Worm (Caenorhabditis elegans) whole organism, late embryonic: ENCODE results near the gene F07E5.13.
"Not testable (repeated sequence)": the region's sequence is repeated elsewhere in the genome, so short reads cannot be mapped to it uniquely, and the experiment has no call there.

Experiments used
- C38D4.7 ChIP-seq: fragments of 200-800 bp; sonication (Bioruptor generic); optimal IDR thresholded peaks from 2 replicates; lab custom pipeline; 2018; ENCODE audit warnings: mild to moderate bottlenecking, missing genetic modification characterization, moderate library complexity, missing compliant biosample characterization
- K02D7.2 ChIP-seq: sonication (generic microtip); optimal IDR thresholded peaks from 2 replicates; lab custom pipeline; 2017; ENCODE audit warnings: mild to moderate bottlenecking, missing genetic modification characterization, missing compliant biosample characterization
- K09A11.1 ChIP-seq: sonication (generic microtip); optimal IDR thresholded peaks from 2 replicates; lab custom pipeline; 2017; ENCODE audit warnings: antibody characterized with exemption, mild to moderate bottlenecking, missing genetic modification characterization, missing compliant biosample characterization; ENCODE audit not compliant: insufficient read depth
- T23F11.4 ChIP-seq: fragments of 200-800 bp; sonication (Bioruptor generic); optimal IDR thresholded peaks from 2 replicates; lab custom pipeline; 2018; ENCODE audit warnings: mild to moderate bottlenecking, missing genetic modification characterization, missing compliant biosample characterization
- Y22D7AL.16 ChIP-seq: sonication (generic microtip); optimal IDR thresholded peaks from 2 replicates; lab custom pipeline; 2016; ENCODE audit warnings: missing genetic modification characterization, missing compliant biosample characterization
- ama-1 ChIP-seq: fragments of 150-350 bp; optimal IDR thresholded peaks from 2 replicates; lab custom pipeline; 2014
- ceh-18 ChIP-seq: sonication (generic microtip); optimal IDR thresholded peaks from 2 replicates; lab custom pipeline; 2016; ENCODE audit warnings: missing genetic modification characterization, missing compliant biosample characterization
- ceh-19 ChIP-seq: fragments of 200-800 bp; sonication (Bioruptor generic); optimal IDR thresholded peaks from 2 replicates; lab custom pipeline; 2018; ENCODE audit warnings: mild to moderate bottlenecking, missing genetic modification characterization, missing compliant biosample characterization
- ceh-22 ChIP-seq: sonication (generic microtip); optimal IDR thresholded peaks from 2 replicates; lab custom pipeline; 2017; ENCODE audit warnings: missing biosample characterization, missing genetic modification characterization
- ceh-30 ChIP-seq: fragments of 150-350 bp; optimal IDR thresholded peaks from 2 replicates; lab custom pipeline; 2014; ENCODE audit warnings: missing biosample characterization, missing genetic modification characterization
- ceh-34 ChIP-seq: sonication (generic microtip); optimal IDR thresholded peaks from 2 replicates; lab custom pipeline; 2016; ENCODE audit warnings: mild to moderate bottlenecking, missing genetic modification characterization, missing compliant biosample characterization
- ceh-45 ChIP-seq: fragments of 200-800 bp; sonication (Bioruptor generic); IDR thresholded peaks from 2 replicates; pipeline ENCODE4 v1.3.6; 2022; ENCODE audit warnings: missing genetic modification reagents, missing genetic modification characterization, missing compliant biosample characterization
- dmd-4 ChIP-seq: sonication (generic microtip); optimal IDR thresholded peaks from 2 replicates; lab custom pipeline; 2016; ENCODE audit warnings: borderline replicate concordance, missing genetic modification characterization, missing compliant biosample characterization
- dve-1 ChIP-seq: sonication (generic microtip); optimal IDR thresholded peaks from 2 replicates; lab custom pipeline; 2017; ENCODE audit warnings: antibody characterized with exemption, mild to moderate bottlenecking, missing genetic modification characterization, missing compliant biosample characterization
- elt-2 ChIP-seq: sonication (generic microtip); optimal IDR thresholded peaks from 2 replicates; lab custom pipeline; 2016; ENCODE audit warnings: missing genetic modification reagents, missing genetic modification characterization, missing compliant biosample characterization
- eyg-1 ChIP-seq: sonication (generic microtip); optimal IDR thresholded peaks from 2 replicates; lab custom pipeline; 2016; ENCODE audit warnings: missing genotype, missing genetic modification characterization, missing compliant biosample characterization
- fkh-10 ChIP-seq: fragments of 150-350 bp; optimal IDR thresholded peaks from 2 replicates; lab custom pipeline; 2014; ENCODE audit warnings: missing biosample characterization, missing genetic modification reagents, missing genetic modification characterization
- gmeb-2 ChIP-seq: sonication (generic microtip); optimal IDR thresholded peaks from 2 replicates; lab custom pipeline; 2016; ENCODE audit warnings: missing genetic modification characterization, inconsistent platforms, missing compliant biosample characterization
- hlh-15 ChIP-seq: sonication (generic microtip); optimal IDR thresholded peaks from 2 replicates; lab custom pipeline; 2016; ENCODE audit warnings: missing genetic modification characterization, missing compliant biosample characterization
- hlh-30 ChIP-seq: sonication (generic microtip); optimal IDR thresholded peaks from 2 replicates; lab custom pipeline; 2017; ENCODE audit warnings: antibody characterized with exemption, missing genetic modification characterization, missing compliant biosample characterization; ENCODE audit not compliant: insufficient read depth
- hlh-6 ChIP-seq: sonication (generic microtip); optimal IDR thresholded peaks from 2 replicates; lab custom pipeline; 2016; ENCODE audit warnings: missing genotype, missing genetic modification characterization, missing compliant biosample characterization
- hlh-8 ChIP-seq: sonication (generic microtip); optimal IDR thresholded peaks from 2 replicates; lab custom pipeline; 2016; ENCODE audit warnings: missing genotype, missing genetic modification characterization, missing compliant biosample characterization
- lim-6 ChIP-seq: sonication (generic microtip); optimal IDR thresholded peaks from 2 replicates; lab custom pipeline; 2016; ENCODE audit warnings: missing genetic modification characterization, missing compliant biosample characterization
- mec-3 ChIP-seq: sonication (generic microtip); optimal IDR thresholded peaks from 2 replicates; lab custom pipeline; 2016; ENCODE audit warnings: borderline replicate concordance, missing genetic modification characterization, missing compliant biosample characterization
- nfya-1 ChIP-seq: sonication (generic microtip); optimal IDR thresholded peaks from 2 replicates; lab custom pipeline; 2017; ENCODE audit warnings: missing genetic modification characterization, mild to moderate bottlenecking, missing compliant biosample characterization, antibody characterized with exemption, moderate library complexity
- pag-3 ChIP-seq: sonication (generic microtip); optimal IDR thresholded peaks from 2 replicates; lab custom pipeline; 2016; ENCODE audit warnings: missing compliant biosample characterization, missing genetic modification characterization, borderline replicate concordance
- pat-9 ChIP-seq: fragments of 200-800 bp; sonication (Bioruptor generic); optimal IDR thresholded peaks from 2 replicates; lab custom pipeline; 2018; ENCODE audit warnings: mild to moderate bottlenecking, missing genetic modification characterization, moderate library complexity, missing compliant biosample characterization
- pax-1 ChIP-seq: fragments of 150-350 bp; optimal IDR thresholded peaks from 2 replicates; lab custom pipeline; 2014; ENCODE audit warnings: missing biosample characterization, missing genetic modification characterization
- rnt-1 ChIP-seq: sonication (generic microtip); optimal IDR thresholded peaks from 2 replicates; lab custom pipeline; 2016; ENCODE audit warnings: missing genetic modification characterization, missing compliant biosample characterization
- sox-4 ChIP-seq: sonication (generic microtip); optimal IDR thresholded peaks from 2 replicates; lab custom pipeline; 2017; ENCODE audit warnings: mild to moderate bottlenecking, missing genetic modification characterization, inconsistent platforms, missing compliant biosample characterization
- syd-9 ChIP-seq: sonication (generic microtip); optimal IDR thresholded peaks from 2 replicates; lab custom pipeline; 2016; ENCODE audit warnings: mild to moderate bottlenecking, missing genetic modification characterization, moderate library complexity, missing compliant biosample characterization
- tbx-2 ChIP-seq: sonication (generic microtip); optimal IDR thresholded peaks from 2 replicates; lab custom pipeline; 2016; ENCODE audit warnings: missing genetic modification characterization, missing compliant biosample characterization
- unc-42 ChIP-seq: sonication (generic microtip); optimal IDR thresholded peaks from 2 replicates; lab custom pipeline; 2016; ENCODE audit warnings: missing genotype, missing genetic modification characterization, missing compliant biosample characterization
- unc-86 ChIP-seq: sonication (generic microtip); optimal IDR thresholded peaks from 2 replicates; lab custom pipeline; 2016; ENCODE audit warnings: missing genetic modification characterization, missing compliant biosample characterization

F07E5.13 gene

DNA sequence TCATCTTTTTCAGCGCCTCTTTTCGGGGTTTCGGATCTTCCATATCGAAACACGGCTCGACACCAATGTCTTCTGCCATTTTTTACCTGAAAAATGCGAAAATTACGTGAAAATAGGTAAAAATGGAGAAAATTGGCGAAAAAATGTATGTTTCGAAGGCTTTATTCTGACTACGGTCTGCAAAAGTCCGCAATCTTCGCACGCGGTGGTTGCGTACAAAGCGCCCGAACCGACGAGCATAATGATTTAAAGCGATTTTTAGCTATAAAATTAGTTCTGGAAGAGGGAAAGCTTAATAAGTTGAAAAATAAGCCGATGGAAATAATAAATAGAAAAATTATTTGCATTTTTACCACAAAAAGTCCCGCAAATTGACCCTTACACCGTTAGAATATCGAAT is 4.9 kb downstream of the F07E5.13 start, which contains the start of gene F07E5.5:
F07E5.5 (minus strand) TSS at position 86 of the 400 bp plus-strand sequence.
- TF ChIP-seq hlh-8 (tag; lab: Kevin White, UChicago): no peak
- TF ChIP-seq unc-42 (tag; lab: Kevin White, UChicago): peak; percentile 20
- TF ChIP-seq ceh-30: no peak
- TF ChIP-seq tbx-2 (tag; lab: Kevin White, UChicago): peak; percentile 1
- peak; percentile 42 for TF ChIP-seq nfya-1

DNA sequence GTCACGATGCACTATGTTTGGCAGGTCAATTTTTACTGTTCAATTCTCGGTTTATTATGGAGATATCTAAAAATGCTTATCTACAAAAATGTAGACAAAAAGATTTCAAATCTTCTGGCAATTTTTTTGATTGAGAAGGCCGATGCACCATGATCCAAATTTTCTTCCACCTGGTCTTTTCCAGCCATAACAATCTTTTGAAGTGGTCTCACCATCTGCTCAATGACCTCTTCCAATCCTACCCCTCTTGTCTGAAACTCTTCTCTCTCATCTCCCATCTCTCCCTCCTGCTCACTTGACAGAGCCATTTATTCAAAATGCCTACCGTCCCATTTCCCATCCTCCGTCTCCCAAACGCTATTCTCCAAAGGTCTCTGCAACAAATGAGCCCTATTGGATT is 12.5 kb downstream of the F07E5.13 start, which contains the start of gene fbxb-35:
fbxb-35 (plus strand) TSS at position 301 of the 400 bp plus-strand sequence.
- TF ChIP-seq syd-9 (no peak), eyg-1 (tag; lab: Kevin White, UChicago) (no peak), hlh-30 (no peak), sox-4 (tag; lab: Kevin White, UChicago) (no peak), hlh-8 (tag; lab: Kevin White, UChicago) (no peak), fkh-10 (GFP tag; lab: Kevin White, UChicago) (no peak), K02D7.2 (tag; lab: Kevin White, UChicago) (no peak), ceh-19 (no peak), pax-1 (tag; lab: Kevin White, UChicago) (no peak), lim-6 (tag; lab: Kevin White, UChicago) (no peak), ceh-22 (tag; lab: Kevin White, UChicago) (no peak), rnt-1 (no peak)

DNA sequence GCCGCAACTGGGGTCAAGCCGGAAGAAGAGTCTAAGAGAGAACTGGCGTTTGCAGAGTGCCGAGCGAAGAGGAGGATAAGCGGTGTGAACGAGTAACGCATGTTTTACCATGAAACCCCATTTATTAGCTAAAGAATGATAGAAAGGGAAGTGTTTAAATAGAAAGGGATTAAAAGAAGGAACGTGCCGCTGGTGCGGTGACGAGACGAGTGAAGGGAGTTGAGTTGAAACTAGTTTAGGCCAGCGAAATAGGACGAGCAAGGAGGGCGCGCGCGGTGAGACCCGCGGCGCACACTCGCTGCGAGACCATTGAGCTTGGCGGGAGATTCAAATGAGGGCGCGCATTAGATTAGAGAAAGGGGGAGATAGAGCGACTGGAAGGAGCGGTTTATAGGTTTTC is 17.3 kb downstream of the F07E5.13 start, which contains the start of gene math-1:
math-1 (minus strand) TSS at position 101 of the 400 bp plus-strand sequence.
- TF ChIP-seq pat-9 (tag; lab: Kevin White, UChicago); elt-2 (tag; lab: Kevin White, UChicago); hlh-15: not testable (repeated sequence)

DNA sequence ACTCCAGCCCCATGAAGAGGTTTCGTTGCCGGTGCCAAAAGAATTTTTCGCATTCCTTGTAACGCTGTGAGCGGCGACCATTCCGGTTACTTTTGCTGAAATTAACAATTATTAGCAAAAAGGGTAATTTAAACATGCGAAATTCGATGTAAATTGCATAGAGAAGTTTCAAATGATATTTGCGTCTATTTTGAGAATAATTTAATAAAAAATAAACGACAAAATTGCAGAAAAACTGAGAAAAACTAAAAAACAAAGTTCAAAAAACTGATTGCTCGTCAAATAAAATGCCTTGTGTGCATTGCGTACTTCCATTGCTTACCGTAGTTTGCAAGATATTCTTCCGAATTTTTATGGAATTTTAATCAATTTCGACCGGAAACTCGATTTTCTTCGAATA is 18.4 kb downstream of the F07E5.13 start, which contains the start of gene bath-24:
bath-24 (minus strand) TSS at position 101 of the 400 bp plus-strand sequence.
- TF ChIP-seq rnt-1 (no peak), T23F11.4 (no peak)

DNA sequence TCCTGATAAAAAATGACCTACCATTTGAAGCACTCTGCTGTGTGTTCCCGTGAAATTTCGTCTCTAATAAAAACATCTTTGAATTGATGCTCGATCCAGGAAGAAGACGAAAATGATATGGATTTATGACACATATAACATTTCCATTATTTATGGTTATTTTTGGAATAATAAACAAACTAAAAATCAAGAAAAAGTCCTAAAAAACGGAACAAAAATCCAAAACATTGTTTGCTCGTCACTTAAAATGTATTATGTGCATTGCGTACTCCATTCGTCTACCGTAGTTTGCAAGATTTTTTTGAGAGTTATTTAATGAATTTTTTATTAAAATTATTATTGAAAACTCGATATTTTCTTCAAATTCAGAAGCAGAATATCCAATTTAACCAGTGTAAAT is 21.4 kb downstream of the F07E5.13 start, which contains the start of gene bath-20:
bath-20 (minus strand) TSS at position 101 of the 400 bp plus-strand sequence.
- TF ChIP-seq K09A11.1 (tag; lab: Kevin White, UChicago): no peak
- TF ChIP-seq sox-4 (tag; lab: Kevin White, UChicago): no peak
- TF ChIP-seq dmd-4 (tag; lab: Kevin White, UChicago): no peak
- TF ChIP-seq ceh-22 (tag; lab: Kevin White, UChicago): no peak
- TF ChIP-seq ceh-18 (tag; lab: Kevin White, UChicago): no peak
- TF ChIP-seq ceh-45 (GFP tag; lab: Robert Waterston, UW): no peak
- TF ChIP-seq dve-1: no peak
- TF ChIP-seq ama-1 (lab: Kevin White, UChicago): no peak
- no peak for TF ChIP-seq ceh-34
- no peak for TF ChIP-seq gmeb-2 (tag; lab: Kevin White, UChicago)
- no peak for TF ChIP-seq C38D4.7
- TF ChIP-seq tbx-2 (tag; lab: Kevin White, UChicago): no peak
- TF ChIP-seq pag-3 (tag; lab: Kevin White, UChicago): no peak
- no peak for TF ChIP-seq mec-3 (tag; lab: Kevin White, UChicago)
- TF ChIP-seq hlh-6 (tag; lab: Kevin White, UChicago): no peak
- TF ChIP-seq unc-86 (tag; lab: Kevin White, UChicago): no peak
- TF ChIP-seq Y22D7AL.16: no peak
